Worm (Caenorhabditis elegans) whole organism, L4/young adult: ENCODE measurements around the gene C04C11.25.

Experiments
- W03F9.2 ChIP-seq: fragments of 150-350 bp; optimal IDR thresholded peaks from 2 replicates; lab custom pipeline; 2014; ENCODE audit warnings: missing biosample characterization, missing genetic modification characterization
- dao-5 ChIP-seq: sonication (generic microtip); optimal IDR thresholded peaks from 2 replicates; lab custom pipeline; 2016; ENCODE audit warnings: missing genotype, missing genetic modification characterization, moderate library complexity, missing compliant biosample characterization
- him-1 ChIP-seq: sonication (generic microtip); optimal IDR thresholded peaks from 2 replicates; lab custom pipeline; 2016; ENCODE audit warnings: missing genotype, missing genetic modification reagents, missing genetic modification characterization, missing compliant biosample characterization

Gene C04C11.25

DNA sequence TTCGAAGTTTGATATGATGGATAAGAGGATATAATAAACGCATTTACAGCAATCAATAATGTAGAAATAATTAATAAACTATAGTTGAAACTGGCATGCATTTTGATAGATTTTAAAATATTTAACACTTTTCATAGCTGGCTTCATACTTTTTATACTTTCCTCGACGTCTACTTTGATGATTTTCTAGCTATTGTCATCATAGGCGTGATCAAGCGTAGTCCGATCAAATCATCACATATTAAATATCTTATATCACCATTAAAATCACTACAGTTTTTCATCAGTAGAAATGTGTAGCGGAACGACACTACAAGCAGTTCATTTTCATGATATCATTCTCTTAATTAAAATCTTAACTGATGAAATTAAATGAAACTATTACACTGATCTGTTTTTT, at the start of gene C04C11.25:
Gene C04C11.25 (minus strand): TSS at position 101 of the 400 bp plus-strand sequence.
- no peak for TF ChIP-seq dao-5 (tag; lab: Kevin White, UChicago)
- no peak for TF ChIP-seq W03F9.2
- no peak for TF ChIP-seq him-1

DNA sequence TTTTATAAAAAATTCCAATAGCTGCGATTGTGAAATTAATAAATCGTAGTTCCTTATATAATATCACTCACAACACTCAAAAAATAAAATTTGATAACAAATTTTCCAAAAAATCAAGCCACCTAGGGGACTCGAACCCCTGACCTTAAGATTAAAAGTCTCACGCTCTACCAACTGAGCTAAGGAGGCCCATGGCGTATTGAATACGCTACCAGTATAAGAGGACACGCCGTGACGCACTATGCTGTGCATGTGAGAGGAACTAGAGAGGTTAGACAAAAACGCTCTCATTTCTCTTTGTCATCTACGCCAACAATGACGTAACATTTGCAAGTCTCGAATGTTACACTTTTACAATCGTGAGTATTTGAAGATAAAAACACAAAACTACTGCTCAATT, 48.6 kb upstream of the C04C11.25 start:
- TF ChIP-seq W03F9.2 (peak; percentile 58), him-1 (peak; percentile 97), dao-5 (tag; lab: Kevin White, UChicago) (peak; percentile 90)

DNA sequence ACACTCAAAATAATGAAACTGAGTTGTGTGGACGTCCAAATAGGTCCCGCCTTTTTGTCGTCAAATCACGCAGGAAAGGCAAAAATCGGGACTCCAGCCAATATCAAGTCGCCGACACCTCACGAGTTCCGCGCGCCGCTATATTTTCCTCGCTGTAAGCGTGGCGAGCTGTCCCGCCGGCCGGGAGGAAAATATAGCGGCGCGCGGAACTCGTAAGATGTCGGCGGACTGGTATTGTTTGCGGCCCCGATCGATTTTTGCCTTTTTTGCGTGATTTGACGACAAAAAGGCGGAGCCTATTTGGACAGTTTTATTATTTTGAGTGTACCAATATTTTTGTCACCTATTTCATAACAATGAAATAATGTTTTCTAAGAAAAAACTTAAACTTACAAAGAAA, 47.5 kb upstream of the C04C11.25 start:
- TF ChIP-seq him-1 = no peak
- no peak for TF ChIP-seq dao-5 (tag; lab: Kevin White, UChicago)

DNA sequence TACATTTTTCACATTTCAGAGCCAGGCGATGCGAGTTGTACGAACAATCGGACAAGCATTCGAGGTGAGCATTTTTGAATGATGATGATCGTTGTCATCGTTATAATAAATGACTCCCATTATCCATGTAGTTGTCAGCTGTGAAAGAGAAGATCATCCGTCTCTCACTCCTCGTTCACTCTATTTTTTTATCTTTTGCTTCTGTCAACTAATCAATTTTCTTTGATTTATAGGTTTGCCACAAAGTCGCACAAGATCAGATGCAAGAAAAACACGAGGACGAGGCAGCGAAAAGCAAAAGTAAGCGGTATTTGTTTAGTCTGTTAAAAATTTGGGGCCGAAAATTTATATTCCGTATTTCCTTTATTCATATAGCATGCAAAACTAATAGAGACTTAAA, 41.3 kb upstream of the C04C11.25 start:
- TF ChIP-seq him-1 (no peak), W03F9.2 (no peak), dao-5 (tag; lab: Kevin White, UChicago) (no peak)

DNA sequence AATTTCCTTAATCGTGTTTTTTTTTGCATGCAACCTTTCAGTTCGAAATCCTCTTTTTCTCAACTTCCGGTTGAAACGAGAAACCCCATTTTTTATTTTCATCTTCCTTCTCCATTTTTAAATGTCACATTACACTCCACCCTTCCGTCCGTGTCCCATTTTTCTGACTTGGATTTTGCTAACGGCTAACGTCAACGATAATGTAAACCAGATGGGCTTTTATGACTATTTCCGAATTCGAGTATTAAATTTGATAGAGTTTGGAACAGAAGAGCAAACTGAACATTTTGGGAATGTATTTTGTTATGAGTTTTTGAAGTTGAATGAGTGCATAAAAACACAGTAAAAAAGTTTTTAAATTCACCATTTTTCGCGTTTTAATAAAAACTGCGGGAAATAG, 40.4 kb upstream of the C04C11.25 start:
- TF ChIP-seq him-1 = no peak
- TF ChIP-seq dao-5 (tag; lab: Kevin White, UChicago) = no peak
- no peak for TF ChIP-seq W03F9.2

DNA sequence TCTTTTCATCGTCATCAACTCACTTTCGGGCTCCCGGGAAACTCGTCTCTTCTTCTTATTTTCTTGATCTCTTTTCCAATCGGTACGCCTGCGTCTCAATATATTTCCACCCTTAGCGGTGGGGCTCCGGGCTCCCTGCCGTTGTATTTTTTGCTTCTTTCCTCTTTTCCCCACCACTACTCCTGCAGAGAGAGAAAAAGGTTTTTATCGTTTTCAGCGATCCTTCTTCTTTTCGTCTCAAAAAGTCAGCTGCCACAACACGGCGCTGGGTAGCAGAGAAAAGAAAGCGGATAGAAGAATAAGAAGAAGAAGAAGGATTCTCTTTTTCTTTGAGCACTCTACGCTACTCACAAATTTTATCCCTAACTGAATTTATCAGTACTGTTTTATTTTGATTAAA, 39.5 kb upstream of the C04C11.25 start:
- TF ChIP-seq him-1 = no peak
- no peak for TF ChIP-seq W03F9.2
- TF ChIP-seq dao-5 (tag; lab: Kevin White, UChicago) = no peak

DNA sequence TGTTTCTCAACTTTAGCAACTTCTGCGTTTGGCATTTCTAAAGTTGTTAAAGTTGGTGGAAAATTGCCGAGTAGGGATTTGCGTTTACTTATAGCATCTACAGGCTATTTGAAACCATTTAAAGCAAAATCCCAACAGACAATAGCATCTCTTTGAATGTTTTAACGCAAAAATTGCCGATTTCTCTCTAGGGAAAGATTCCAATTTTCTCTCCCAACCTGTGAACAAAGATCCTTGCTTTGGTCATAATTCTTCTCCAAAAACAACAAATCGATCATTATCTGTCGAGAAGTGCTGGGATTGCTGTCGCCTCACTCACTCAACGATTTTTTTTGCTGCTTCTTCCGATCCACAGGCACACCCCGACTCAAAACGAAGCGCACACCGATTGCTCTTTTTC, 38.5 kb upstream of the C04C11.25 start:
- TF ChIP-seq W03F9.2 = no peak
- no peak for TF ChIP-seq him-1
- TF ChIP-seq dao-5 (tag; lab: Kevin White, UChicago) = no peak

DNA sequence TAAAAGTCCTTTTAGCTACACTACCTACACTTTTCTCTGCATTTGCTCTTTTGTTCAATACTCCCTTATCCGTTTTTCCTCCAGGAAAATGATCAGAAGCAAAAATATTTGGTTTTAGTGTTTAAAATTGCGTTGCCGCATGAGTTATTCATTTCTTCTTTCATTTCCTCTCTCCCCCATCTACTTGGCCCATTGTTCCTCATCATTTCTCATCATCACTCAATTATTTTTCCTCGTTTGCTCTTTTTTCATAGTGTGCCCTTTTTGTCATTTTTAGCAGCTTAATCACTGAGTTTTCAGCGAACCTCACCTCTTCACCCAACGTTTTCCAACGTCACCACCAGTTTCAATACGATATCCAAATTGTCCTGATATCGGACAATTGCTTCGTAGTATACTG, 34.0 kb upstream of the C04C11.25 start, which contains the start of gene dyc-1:
Gene dyc-1 (plus strand): TSS at position 301 of the 400 bp plus-strand sequence.
- TF ChIP-seq him-1 (no peak), dao-5 (tag; lab: Kevin White, UChicago) (no peak), W03F9.2 (no peak)

DNA sequence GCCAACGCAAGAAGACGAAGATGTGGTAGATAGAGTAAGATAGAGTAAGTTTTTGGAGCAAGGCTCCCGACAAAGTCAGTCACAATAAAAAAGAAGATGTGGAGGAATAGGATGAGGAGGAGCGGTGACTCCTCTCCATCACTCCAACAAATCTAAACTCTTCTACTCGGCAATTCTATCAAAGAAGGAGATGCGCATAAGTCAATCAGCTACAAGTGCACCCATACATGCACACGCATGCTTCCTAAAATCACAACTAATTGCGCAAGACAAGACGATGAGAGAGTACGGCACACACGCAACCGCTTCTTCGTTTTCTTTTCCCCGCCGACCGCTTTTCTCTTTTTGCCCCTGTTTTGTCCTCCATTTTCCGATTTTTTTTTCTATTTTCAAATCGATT, 32.3 kb upstream of the C04C11.25 start:
- TF ChIP-seq him-1 (no peak), W03F9.2 (no peak), dao-5 (tag; lab: Kevin White, UChicago) (no peak)

DNA sequence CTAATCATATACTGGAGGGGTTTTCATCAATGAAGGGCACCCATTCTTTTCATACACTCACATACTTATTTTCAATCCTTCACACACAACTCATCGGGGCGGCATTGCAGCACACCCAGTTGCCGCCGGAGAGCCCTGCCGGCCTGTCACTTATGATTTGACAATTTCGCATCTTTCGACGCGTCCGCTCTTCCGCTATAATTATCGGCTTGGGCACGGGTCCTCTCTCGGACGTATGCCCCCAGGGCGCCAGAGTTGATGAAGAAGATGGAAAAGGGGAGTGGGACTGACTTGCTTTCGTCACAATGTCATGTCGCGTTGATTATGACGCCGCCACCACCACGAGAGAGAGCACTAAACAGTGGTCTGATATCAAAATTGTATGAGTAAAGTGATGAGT, 29.1 kb upstream of the C04C11.25 start:
- TF ChIP-seq W03F9.2 (no peak), dao-5 (tag; lab: Kevin White, UChicago) (no peak), him-1 (no peak)

DNA sequence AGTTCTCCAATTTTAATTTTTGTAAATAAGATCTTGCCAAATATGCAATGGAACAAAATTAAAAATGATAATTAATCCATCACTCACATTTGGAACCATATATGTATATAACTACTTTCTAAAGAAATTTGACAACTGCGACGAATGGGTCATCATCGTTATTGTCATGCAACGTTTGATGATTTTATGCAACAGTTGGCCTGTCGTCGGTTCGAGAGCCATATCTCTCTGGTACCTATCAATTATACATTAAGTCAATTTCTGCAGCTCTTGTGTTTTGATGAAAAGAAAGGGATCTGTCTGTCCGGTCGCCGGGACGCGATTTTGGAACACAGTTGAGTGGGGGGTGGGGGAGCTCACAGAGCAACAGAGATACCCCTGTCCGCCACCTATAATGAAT, 24.0 kb upstream of the C04C11.25 start:
- TF ChIP-seq him-1 = no peak
- TF ChIP-seq dao-5 (tag; lab: Kevin White, UChicago) = no peak
- no peak for TF ChIP-seq W03F9.2

DNA sequence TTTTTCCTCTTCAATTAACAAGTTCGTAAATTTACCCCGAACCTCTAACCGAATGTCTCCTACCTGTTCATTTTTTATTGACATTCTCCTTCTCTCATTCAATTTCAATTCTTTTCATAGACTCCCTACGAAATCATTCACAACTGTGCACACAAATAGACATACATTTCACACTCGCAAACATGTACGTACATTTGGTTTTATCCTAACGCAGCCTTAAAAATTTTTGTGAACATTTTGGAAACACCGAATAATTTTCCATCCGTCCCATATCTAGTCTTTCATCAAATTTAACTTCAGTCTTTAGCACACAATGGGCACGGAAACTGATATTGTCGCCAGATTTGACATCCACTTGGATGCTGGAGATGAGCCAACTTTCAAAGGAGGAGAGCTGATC, 18.2 kb upstream of the C04C11.25 start, which contains the start of gene arrd-25:
Gene arrd-25 (plus strand): TSS at position 301 of the 400 bp plus-strand sequence.
- TF ChIP-seq him-1 = no peak
- no peak for TF ChIP-seq dao-5 (tag; lab: Kevin White, UChicago)
- no peak for TF ChIP-seq W03F9.2

DNA sequence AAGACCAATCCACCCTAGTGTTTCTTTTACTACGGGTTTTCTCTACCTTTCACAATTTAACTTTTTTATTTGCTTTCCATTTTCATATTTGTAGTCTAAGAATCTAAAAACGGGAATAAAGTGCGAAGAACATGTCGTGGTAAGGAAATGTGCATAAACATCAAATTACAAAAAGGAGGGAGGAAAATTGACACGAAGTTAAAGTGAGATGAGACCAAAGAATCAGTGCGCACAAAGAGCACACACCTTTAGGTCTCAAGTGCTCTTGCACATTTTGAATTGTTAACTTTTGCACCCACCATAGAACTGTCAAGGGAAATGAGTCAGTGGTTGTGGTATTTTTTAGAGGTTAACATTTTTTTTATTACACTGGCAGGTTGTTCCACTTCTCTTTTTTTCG, 15.3 kb upstream of the C04C11.25 start:
- TF ChIP-seq him-1 = no peak
- no peak for TF ChIP-seq W03F9.2
- TF ChIP-seq dao-5 (tag; lab: Kevin White, UChicago) = no peak

DNA sequence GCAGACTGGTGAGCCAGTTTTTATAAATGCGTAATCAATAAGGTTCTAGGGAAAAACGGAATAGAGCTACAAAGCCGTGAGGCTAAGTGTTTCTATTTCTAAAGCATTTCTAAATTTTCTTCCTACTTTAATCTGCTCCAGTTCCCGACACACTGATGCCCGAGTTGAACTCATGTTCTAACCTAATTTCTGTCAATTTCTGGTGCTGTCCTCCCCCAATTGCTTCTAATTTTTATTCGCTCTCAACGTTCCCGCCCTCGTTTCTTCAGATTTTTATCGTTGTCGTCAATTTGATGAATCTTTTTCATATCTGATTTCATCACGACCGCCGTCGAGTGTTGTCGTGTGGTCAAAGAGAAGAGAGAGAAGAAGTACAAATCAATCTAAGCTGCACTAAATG, 14.6 kb upstream of the C04C11.25 start:
- TF ChIP-seq him-1 = no peak
- TF ChIP-seq W03F9.2 = no peak
- TF ChIP-seq dao-5 (tag; lab: Kevin White, UChicago) = no peak

DNA sequence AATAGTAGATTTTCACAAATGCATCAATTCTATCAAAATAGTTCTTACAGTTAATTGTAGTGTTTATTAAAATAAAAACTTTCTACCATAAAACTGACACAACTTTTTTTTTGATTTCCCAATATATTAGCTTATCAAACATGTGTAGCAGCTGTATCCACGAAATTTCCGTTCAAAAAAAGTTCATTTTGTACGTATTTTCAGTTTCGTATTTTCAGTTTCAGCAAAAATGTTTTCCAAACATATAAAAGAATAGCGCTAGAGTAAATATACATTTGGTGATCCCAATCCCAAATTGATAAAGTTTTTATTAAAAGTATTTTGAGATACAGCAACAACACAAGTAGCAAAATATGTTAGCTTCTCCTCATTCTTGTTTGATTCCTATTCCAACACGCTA, 14.1 kb upstream of the C04C11.25 start:
- TF ChIP-seq him-1 (no peak), W03F9.2 (no peak), dao-5 (tag; lab: Kevin White, UChicago) (no peak)

DNA sequence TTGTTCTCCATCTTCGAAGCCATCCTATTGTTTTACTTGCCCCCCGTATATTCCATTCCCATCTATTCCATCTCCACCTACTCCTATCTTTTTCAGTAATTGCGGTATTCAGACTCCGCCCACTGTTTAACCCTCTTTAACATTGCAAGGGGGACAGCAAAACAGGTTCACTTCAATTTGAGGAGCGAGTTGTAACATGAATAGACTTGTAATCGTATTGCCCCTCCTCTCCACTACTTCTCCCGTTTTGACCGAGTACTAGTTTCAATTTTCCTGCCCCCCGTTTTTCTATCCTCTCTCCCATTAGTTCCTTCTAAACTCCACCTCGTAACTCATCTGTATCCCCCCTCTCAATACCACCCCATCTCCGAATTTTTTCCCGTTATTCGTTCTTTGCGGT, 13.2 kb upstream of the C04C11.25 start:
- TF ChIP-seq W03F9.2 = no peak
- no peak for TF ChIP-seq dao-5 (tag; lab: Kevin White, UChicago)

DNA sequence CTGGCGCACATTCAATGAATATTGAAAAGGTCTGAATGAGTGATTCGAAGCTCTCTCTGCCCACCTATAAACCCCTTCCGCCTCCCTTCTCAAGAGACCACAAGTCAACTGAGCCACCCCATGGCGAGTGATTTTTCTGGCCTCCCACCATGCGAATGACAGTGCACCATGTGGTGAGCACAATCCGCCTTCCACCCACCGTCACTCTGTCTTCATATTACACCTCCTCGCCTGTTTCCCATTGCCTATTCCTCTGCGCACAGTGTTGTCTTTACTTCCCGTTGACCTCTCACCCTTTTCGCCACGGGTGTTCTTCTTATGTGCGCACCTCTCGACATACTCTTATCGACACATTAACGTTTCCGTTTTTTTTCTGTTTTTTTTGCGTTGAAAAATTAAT, 11.6 kb upstream of the C04C11.25 start:
- TF ChIP-seq him-1 (no peak), dao-5 (tag; lab: Kevin White, UChicago) (no peak), W03F9.2 (no peak)
